Worm (Caenorhabditis elegans) whole organism, mixed stage, embryonic: ENCODE results near the gene tag-18.

Experiments used
- M03D4.4 ChIP-seq: sonication (generic microtip); optimal IDR thresholded peaks from 2 replicates; lab custom pipeline; 2017; ENCODE audit warnings: mild to moderate bottlenecking, missing genetic modification characterization, missing compliant biosample characterization
- bed-3 ChIP-seq: fragments of 200-800 bp; sonication (Bioruptor generic); optimal IDR thresholded peaks from 3 replicates; lab custom pipeline; 2018; ENCODE audit warnings: mild to moderate bottlenecking, missing genetic modification characterization, moderate library complexity, missing compliant biosample characterization
- blmp-1 ChIP-seq: fragments of 150-350 bp; optimal IDR thresholded peaks from 2 replicates; lab custom pipeline; 2014; ENCODE audit warnings: missing biosample characterization, missing genetic modification characterization
- ceh-39 ChIP-seq: fragments of 150-350 bp; optimal IDR thresholded peaks from 2 replicates; lab custom pipeline; 2014; ENCODE audit warnings: missing biosample characterization, missing genetic modification characterization
- ceh-43 ChIP-seq: fragments of 200-800 bp; sonication (Bioruptor generic); optimal IDR thresholded peaks from 2 replicates; lab custom pipeline; 2018; ENCODE audit warnings: mild to moderate bottlenecking, missing genetic modification characterization, moderate library complexity, missing compliant biosample characterization
- ceh-83 ChIP-seq: fragments of 200-800 bp; sonication (Bioruptor generic); optimal IDR thresholded peaks from 2 replicates; lab custom pipeline; 2018; ENCODE audit warnings: mild to moderate bottlenecking, missing genetic modification characterization, missing compliant biosample characterization
- cnd-1 ChIP-seq: fragments of 200-800 bp; sonication (Bioruptor generic); optimal IDR thresholded peaks from 2 replicates; lab custom pipeline; 2018; ENCODE audit warnings: mild to moderate bottlenecking, missing genetic modification characterization, missing compliant biosample characterization
- drap-1 ChIP-seq: fragments of 200-800 bp; sonication (Bioruptor generic); optimal IDR thresholded peaks from 3 replicates; lab custom pipeline; 2018; ENCODE audit warnings: mild to moderate bottlenecking, missing genetic modification characterization, missing compliant biosample characterization
- elt-3 ChIP-seq: fragments of 150-350 bp; optimal IDR thresholded peaks from 2 replicates; lab custom pipeline; 2014; ENCODE audit warnings: missing biosample characterization, missing genetic modification characterization
- flh-1 ChIP-seq: fragments of 200-800 bp; sonication (Bioruptor generic); optimal IDR thresholded peaks from 2 replicates; lab custom pipeline; 2018; ENCODE audit warnings: mild to moderate bottlenecking, missing genetic modification characterization, moderate library complexity, missing compliant biosample characterization
- ham-2 ChIP-seq: fragments of 200-800 bp; sonication (Bioruptor generic); optimal IDR thresholded peaks from 2 replicates; lab custom pipeline; 2018; ENCODE audit warnings: mild to moderate bottlenecking, missing genetic modification characterization, missing compliant biosample characterization
- hlh-1 ChIP-seq: fragments of 150-350 bp; optimal IDR thresholded peaks from 2 replicates; lab custom pipeline; 2014; ENCODE audit warnings: missing biosample characterization, missing genetic modification reagents, missing genetic modification characterization
- lin-13 ChIP-seq: fragments of 150-350 bp; optimal IDR thresholded peaks from 2 replicates; lab custom pipeline; 2014; ENCODE audit warnings: missing biosample characterization, missing genetic modification characterization
- lin-32 ChIP-seq: fragments of 200-800 bp; sonication (Bioruptor generic); optimal IDR thresholded peaks from 2 replicates; lab custom pipeline; 2018; ENCODE audit warnings: mild to moderate bottlenecking, missing genetic modification characterization, missing compliant biosample characterization
- lsy-2 ChIP-seq: fragments of 150-350 bp; optimal IDR thresholded peaks from 2 replicates; lab custom pipeline; 2014; ENCODE audit warnings: missing biosample characterization, missing genetic modification characterization
- mab-5 ChIP-seq: fragments of 150-350 bp; optimal IDR thresholded peaks from 2 replicates; lab custom pipeline; 2014; ENCODE audit warnings: missing biosample characterization, missing genetic modification characterization
- mep-1 ChIP-seq: fragments of 150-350 bp; optimal IDR thresholded peaks from 2 replicates; lab custom pipeline; 2017; ENCODE audit warnings: missing biosample characterization, missing genetic modification reagents, missing genetic modification characterization, inconsistent platforms
- mls-2 ChIP-seq: sonication (generic microtip); optimal IDR thresholded peaks from 2 replicates; lab custom pipeline; 2016; ENCODE audit warnings: mild to moderate bottlenecking, missing genetic modification characterization, moderate library complexity, missing compliant biosample characterization
- nhr-12 ChIP-seq: fragments of 150-350 bp; optimal IDR thresholded peaks from 2 replicates; lab custom pipeline; 2014; ENCODE audit warnings: missing biosample characterization, missing genetic modification characterization
- nhr-237 ChIP-seq: fragments of 150-350 bp; optimal IDR thresholded peaks from 2 replicates; lab custom pipeline; 2014; ENCODE audit warnings: missing biosample characterization, missing genetic modification characterization
- nhr-28 ChIP-seq: fragments of 150-350 bp; optimal IDR thresholded peaks from 2 replicates; lab custom pipeline; 2014; ENCODE audit warnings: missing biosample characterization, missing genetic modification characterization
- nhr-76 ChIP-seq: sonication (generic microtip); optimal IDR thresholded peaks from 2 replicates; lab custom pipeline; 2017; ENCODE audit warnings: missing biosample characterization, missing genetic modification characterization
- pha-4 ChIP-seq: fragments of 150-350 bp; optimal IDR thresholded peaks from 2 replicates; lab custom pipeline; 2018; ENCODE audit warnings: missing biosample characterization, missing genetic modification reagents, missing genetic modification characterization
- sem-2 ChIP-seq: fragments of 200-800 bp; sonication (Bioruptor generic); optimal IDR thresholded peaks from 2 replicates; lab custom pipeline; 2018; ENCODE audit warnings: mild to moderate bottlenecking, missing genetic modification characterization, missing compliant biosample characterization
- snpc-4 ChIP-seq: fragments of 150-350 bp; optimal IDR thresholded peaks from 2 replicates; lab custom pipeline; 2014; ENCODE audit warnings: missing biosample characterization, missing genetic modification characterization
- sptf-1 ChIP-seq: sonication (generic microtip); optimal IDR thresholded peaks from 2 replicates; lab custom pipeline; 2017; ENCODE audit warnings: mild to moderate bottlenecking, missing genetic modification characterization, moderate library complexity, missing compliant biosample characterization
- unc-120 ChIP-seq: sonication (generic microtip); optimal IDR thresholded peaks from 2 replicates; lab custom pipeline; 2017; ENCODE audit warnings: missing genetic modification characterization, missing compliant biosample characterization; ENCODE audit not compliant: poor library complexity, severe bottlenecking
- unc-62 ChIP-seq: fragments of 150-350 bp; optimal IDR thresholded peaks from 2 replicates; lab custom pipeline; 2014; ENCODE audit warnings: missing biosample characterization, missing genetic modification reagents, missing genetic modification characterization
- zip-8 ChIP-seq: fragments of 150-350 bp; optimal IDR thresholded peaks from 2 replicates; lab custom pipeline; 2014; ENCODE audit warnings: missing biosample characterization, missing genetic modification characterization
- ztf-11 ChIP-seq: fragments of 150-350 bp; optimal IDR thresholded peaks from 2 replicates; lab custom pipeline; 2014; ENCODE audit warnings: missing biosample characterization, missing genetic modification characterization

The tag-18 gene

ce11 chrX:3756238-3756637 is 22.4 kb upstream of the tag-18 start:
- no peak for TF ChIP-seq mab-5 (tag; lab: Kevin White, UChicago)
- no peak for TF ChIP-seq nhr-12
- no peak for TF ChIP-seq cnd-1
- no peak for TF ChIP-seq nhr-76
- TF ChIP-seq drap-1 (GFP tag; lab: Kevin White, UChicago), result no peak
- no peak for TF ChIP-seq blmp-1 (tag; lab: Kevin White, UChicago)
- no peak for TF ChIP-seq ceh-43 (GFP tag; lab: Kevin White, UChicago)
- TF ChIP-seq nhr-237 (tag; lab: Kevin White, UChicago), result no peak
- no peak for TF ChIP-seq sptf-1 (tag; lab: Kevin White, UChicago)
- TF ChIP-seq nhr-28 (tag; lab: Kevin White, UChicago), result no peak
- no peak for TF ChIP-seq lin-32
- TF ChIP-seq mls-2, result no peak
- no peak for TF ChIP-seq ztf-11 (tag; lab: Kevin White, UChicago)
- TF ChIP-seq pha-4 (tag; lab: Kevin White, UChicago), result no peak
- no peak for TF ChIP-seq snpc-4 (tag; lab: Kevin White, UChicago)

ce11 chrX:3755753-3756152 is 21.9 kb upstream of the tag-18 start:
- TF ChIP-seq nhr-12 (no peak), zip-8 (tag; lab: Kevin White, UChicago) (no peak), snpc-4 (tag; lab: Kevin White, UChicago) (no peak), flh-1 (GFP tag; lab: Kevin White, UChicago) (no peak), nhr-237 (tag; lab: Kevin White, UChicago) (no peak), mep-1 (no peak), mab-5 (tag; lab: Kevin White, UChicago) (no peak), cnd-1 (no peak), ceh-39 (no peak), nhr-76 (no peak), elt-3 (tag; lab: Kevin White, UChicago) (no peak), sptf-1 (tag; lab: Kevin White, UChicago) (no peak), lin-13 (no peak)

- no peak for TF ChIP-seq nhr-237 (tag; lab: Kevin White, UChicago)
- TF ChIP-seq ceh-83, result no peak
- TF ChIP-seq ham-2, result no peak
- no peak for TF ChIP-seq ceh-43 (GFP tag; lab: Kevin White, UChicago)
- no peak for TF ChIP-seq snpc-4 (tag; lab: Kevin White, UChicago)
Observed at ce11 chrX:3752443-3752842, 18.6 kb upstream of the tag-18 start.

ce11 chrX:3751370-3751769 is 17.5 kb upstream of the tag-18 start:
- TF ChIP-seq elt-3 (tag; lab: Kevin White, UChicago) (no peak), mls-2 (no peak), hlh-1 (tag; lab: Kevin White, UChicago) (no peak), nhr-237 (tag; lab: Kevin White, UChicago) (no peak), ceh-83 (no peak), snpc-4 (tag; lab: Kevin White, UChicago) (no peak), sptf-1 (tag; lab: Kevin White, UChicago) (no peak), lin-13 (no peak), pha-4 (tag; lab: Kevin White, UChicago) (no peak), ceh-39 (no peak), drap-1 (GFP tag; lab: Kevin White, UChicago) (no peak)

ce11 chrX:3743190-3743589 is 9.4 kb upstream of the tag-18 start:
- no peak for TF ChIP-seq pha-4 (tag; lab: Kevin White, UChicago)
- TF ChIP-seq ham-2, result no peak
- no peak for TF ChIP-seq lin-13
- TF ChIP-seq lsy-2, result no peak
- TF ChIP-seq bed-3, result no peak
- TF ChIP-seq hlh-1 (tag; lab: Kevin White, UChicago), result no peak
- no peak for TF ChIP-seq mls-2
- TF ChIP-seq blmp-1 (tag; lab: Kevin White, UChicago), result no peak
- TF ChIP-seq snpc-4 (tag; lab: Kevin White, UChicago), result no peak
- no peak for TF ChIP-seq sem-2 (GFP tag; lab: Kevin White, UChicago)
- no peak for TF ChIP-seq nhr-76
- TF ChIP-seq unc-62, result no peak

- TF ChIP-seq M03D4.4 (tag; lab: Kevin White, UChicago) (no peak), flh-1 (GFP tag; lab: Kevin White, UChicago) (no peak), ceh-39 (no peak), zip-8 (tag; lab: Kevin White, UChicago) (no peak), mep-1 (no peak), lsy-2 (no peak), ztf-11 (tag; lab: Kevin White, UChicago) (no peak), unc-120 (tag; lab: Kevin White, UChicago) (no peak), unc-62 (no peak), elt-3 (tag; lab: Kevin White, UChicago) (no peak), ceh-83 (no peak), pha-4 (tag; lab: Kevin White, UChicago) (no peak)
Observed at ce11 chrX:3742223-3742622, 8.4 kb upstream of the tag-18 start, which contains the start of gene fkh-2. Gene fkh-2 (minus strand): TSS chrX:3742323.
